Worm (Caenorhabditis elegans) whole organism, L3 larva: ENCODE data around the gene F49E11.7.

Experiments used
- aly-2 ChIP-seq: fragments of 150-350 bp; optimal IDR thresholded peaks from 2 replicates; lab custom pipeline; 2014; ENCODE audit warnings: missing biosample characterization, missing genetic modification characterization
- ceh-82 ChIP-seq: fragments of 150-350 bp; optimal IDR thresholded peaks from 2 replicates; lab custom pipeline; 2014; ENCODE audit warnings: missing biosample characterization, missing genetic modification characterization
- elt-1 ChIP-seq: fragments of 150-350 bp; optimal IDR thresholded peaks from 2 replicates; lab custom pipeline; 2014; ENCODE audit warnings: missing biosample characterization, missing genetic modification characterization
- fkh-10 ChIP-seq: sonication (generic microtip); optimal IDR thresholded peaks from 2 replicates; lab custom pipeline; 2017; ENCODE audit warnings: missing biosample characterization, missing genetic modification reagents, missing genetic modification characterization
- lin-39 ChIP-seq: fragments of 150-350 bp; optimal IDR thresholded peaks from 2 replicates; lab custom pipeline; 2018; ENCODE audit warnings: missing biosample characterization, missing genetic modification reagents, missing genetic modification characterization
- nhr-12 ChIP-seq: fragments of 150-350 bp; optimal IDR thresholded peaks from 2 replicates; lab custom pipeline; 2014; ENCODE audit warnings: missing biosample characterization, missing genetic modification characterization
- pha-4 ChIP-seq: fragments of 150-350 bp; optimal IDR thresholded peaks from 2 replicates; lab custom pipeline; 2014; ENCODE audit warnings: missing biosample characterization, missing genetic modification reagents, missing genetic modification characterization
- zag-1 ChIP-seq: fragments of 150-350 bp; optimal IDR thresholded peaks from 2 replicates; lab custom pipeline; 2014; ENCODE audit warnings: missing biosample characterization, missing genetic modification characterization

DNA sequence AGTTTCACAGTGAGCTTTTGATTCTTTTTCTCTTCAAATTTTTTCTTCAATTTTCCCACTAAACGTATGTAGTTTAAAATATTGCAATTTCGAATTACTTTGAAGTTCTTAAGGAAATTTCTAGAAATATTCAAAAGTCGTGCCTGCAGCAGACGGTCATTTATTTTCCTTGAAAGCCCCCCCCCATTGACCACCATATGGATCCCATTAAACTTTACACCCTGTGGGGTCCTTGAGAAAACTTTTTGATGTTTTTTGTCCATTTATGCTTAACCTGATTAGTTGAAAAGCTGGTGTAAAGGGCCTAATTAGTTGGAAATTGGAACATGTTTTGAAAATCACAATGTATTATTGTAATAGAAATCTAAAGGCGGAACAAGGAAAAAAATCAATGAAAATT is 43.2 kb upstream of the F49E11.7 start:
- TF ChIP-seq aly-2 (tag; lab: Kevin White, UChicago) (no peak), pha-4 (tag; lab: Kevin White, UChicago) (no peak), elt-1 (tag; lab: Kevin White, UChicago) (no peak), ceh-82 (no peak), zag-1 (no peak), lin-39 (tag; lab: Kevin White, UChicago) (no peak), fkh-10 (no peak), nhr-12 (tag; lab: Kevin White, UChicago) (no peak)
